Worm (Caenorhabditis elegans): ENCODE results near the gene cex-1.

DNA sequence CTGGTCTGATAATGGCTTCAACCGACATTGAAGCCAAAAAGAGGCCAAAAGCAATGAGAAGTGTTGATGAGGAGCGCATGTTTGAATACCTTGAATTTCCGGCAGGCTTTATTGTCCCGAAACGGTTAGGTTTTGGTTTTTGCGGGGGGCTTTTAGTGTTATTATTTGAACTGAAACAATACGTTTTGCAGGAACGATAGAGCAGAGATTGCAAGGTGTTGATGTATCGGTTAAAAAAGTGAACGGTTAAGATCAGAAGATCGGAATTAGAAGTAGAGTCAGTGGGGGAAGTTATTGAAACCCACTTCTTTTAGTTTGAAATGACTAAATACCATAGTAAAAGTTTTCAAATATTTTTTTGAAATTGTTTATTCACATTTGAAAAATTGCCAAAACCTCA, 39.9 kb upstream of the cex-1 start, which contains the start of gene clec-141:
- TF ChIP-seq scrt-1 (GFP tag; IDR thresholded peaks at IDR 0.05) (no peak), flt-1 (GFP tag; IDR thresholded peaks at IDR 0.05) (no peak), aly-1 (tag; optimal IDR thresholded peaks at IDR 0.05) (no peak), ama-1 (optimal IDR thresholded peaks at IDR 0.05) (no peak), ceh-36 (tag; optimal IDR thresholded peaks at IDR 0.05) (no peak), tbx-11 (GFP tag; IDR thresholded peaks at IDR 0.05) (no peak)

Data from whole organism, early embryonic.